Fruit fly (Drosophila melanogaster): Measurements from ENCODE around the gene yem.

DNA sequence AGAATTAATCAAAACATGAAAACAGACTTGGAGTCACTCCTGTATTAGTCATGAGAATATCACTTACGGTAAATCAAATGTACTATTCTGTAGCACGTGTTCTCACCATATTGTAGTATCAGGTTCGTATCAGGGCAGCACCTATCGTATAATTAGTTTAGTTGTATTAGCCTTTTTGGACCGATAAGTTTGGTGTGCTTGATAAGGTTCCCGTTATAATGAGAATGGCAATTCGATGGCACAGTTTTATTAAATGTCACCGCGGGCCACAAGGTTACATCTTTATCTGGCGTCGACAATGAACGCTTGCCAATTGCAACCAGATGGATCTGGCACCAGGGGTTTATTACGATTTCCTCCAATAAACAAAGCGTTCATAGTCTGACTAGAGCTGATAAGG, 36.0 kb upstream of the yem start:
- TF ChIP-seq kay (GFP tag; ENCODE audit: borderline replicate concordance) (no peak), pad (GFP tag; optimal IDR thresholded peaks at IDR 0.05) (no peak), bab1 (GFP tag; optimal IDR thresholded peaks at IDR 0.05) (no peak), CG5204 (GFP tag; optimal IDR thresholded peaks at IDR 0.05) (no peak), cnc (optimal IDR thresholded peaks at IDR 0.05) (no peak), CG14711 (tag; optimal IDR thresholded peaks at IDR 0.05) (no peak), CG7101 (tag; optimal IDR thresholded peaks at IDR 0.05) (no peak), toe (GFP tag; optimal IDR thresholded peaks at IDR 0.05) (no peak), CG12768 (GFP tag; optimal IDR thresholded peaks at IDR 0.05) (no peak), ovo (GFP tag; optimal IDR thresholded peaks at IDR 0.05) (no peak), CG11617 (GFP tag; optimal IDR thresholded peaks at IDR 0.05) (no peak)
